Fruit fly (Drosophila melanogaster): ENCODE data around the gene alpha-Spec.

The alpha-Spec gene

dm6 chr3L:1810288-1810687 lies 15.2 kb upstream of the alpha-Spec start, which contains the start of gene GV1:
TSS of gene GV1 (plus strand) at chr3L:1810588.
- TF ChIP-seq Hr96 (GFP tag; optimal IDR thresholded peaks at IDR 0.05): no peak
- no peak for TF ChIP-seq cnc (optimal IDR thresholded peaks at IDR 0.05)
- TF ChIP-seq Mnt (GFP tag; optimal IDR thresholded peaks at IDR 0.05): no peak
- no peak for TF ChIP-seq toe (GFP tag; optimal IDR thresholded peaks at IDR 0.05)
- TF ChIP-seq ovo (GFP tag; optimal IDR thresholded peaks at IDR 0.05): no peak
- TF ChIP-seq cic (GFP tag; optimal IDR thresholded peaks at IDR 0.05): no peak
- TF ChIP-seq CG5204 (GFP tag; optimal IDR thresholded peaks at IDR 0.05): no peak
- no peak for TF ChIP-seq CG1620 (GFP tag; optimal IDR thresholded peaks at IDR 0.05)
- TF ChIP-seq Clk (GFP tag; optimal IDR thresholded peaks at IDR 0.05): no peak
- no peak for TF ChIP-seq kay (GFP tag; ENCODE audit: borderline replicate concordance)
- no peak for TF ChIP-seq CG12768 (GFP tag; optimal IDR thresholded peaks at IDR 0.05)

- peak; percentile 4 for TF ChIP-seq CG5204 (GFP tag; optimal IDR thresholded peaks at IDR 0.05)
- TF ChIP-seq CG12768 (GFP tag; optimal IDR thresholded peaks at IDR 0.05): no peak
- peak; percentile 45 for TF ChIP-seq CG7045 (GFP tag; optimal IDR thresholded peaks at IDR 0.05)
These were observed 13.5 kb upstream of the alpha-Spec start for dm6 chr3L:1808631-1809030.

dm6 chr3L:1802802-1803201 lies 7.7 kb upstream of the alpha-Spec start, which contains the start of the genes JTBR and CG42676:
TSS of gene JTBR (minus strand) at chr3L:1802856.
TSS of gene CG42676 (plus strand) at chr3L:1803107.
- TF ChIP-seq Mnt (GFP tag; optimal IDR thresholded peaks at IDR 0.05) (peak; percentile 48), CG1620 (GFP tag; optimal IDR thresholded peaks at IDR 0.05) (no peak), Crg-1 (GFP tag; optimal IDR thresholded peaks at IDR 0.05) (no peak), CG14711 (tag; optimal IDR thresholded peaks at IDR 0.05) (peak; percentile 25), pad (GFP tag; optimal IDR thresholded peaks at IDR 0.05) (peak; percentile 4), CG12768 (GFP tag; optimal IDR thresholded peaks at IDR 0.05) (no peak), CG11617 (GFP tag; optimal IDR thresholded peaks at IDR 0.05) (peak; percentile 17), kay (GFP tag; ENCODE audit: borderline replicate concordance) (no peak), CG7045 (GFP tag; optimal IDR thresholded peaks at IDR 0.05) (no peak), bab1 (GFP tag; optimal IDR thresholded peaks at IDR 0.05) (peak; percentile 45), Clk (GFP tag; optimal IDR thresholded peaks at IDR 0.05) (no peak), cnc (optimal IDR thresholded peaks at IDR 0.05) (no peak), tj (GFP tag; optimal IDR thresholded peaks at IDR 0.05) (no peak), CG7101 (tag; optimal IDR thresholded peaks at IDR 0.05) (no peak), Hr96 (GFP tag; optimal IDR thresholded peaks at IDR 0.05) (no peak), cic (GFP tag; optimal IDR thresholded peaks at IDR 0.05) (peak; percentile 22), CG33017 (tag; optimal IDR thresholded peaks at IDR 0.05) (no peak), ovo (GFP tag; optimal IDR thresholded peaks at IDR 0.05) (no peak), toe (GFP tag; optimal IDR thresholded peaks at IDR 0.05) (peak; percentile 39), CG5204 (GFP tag; optimal IDR thresholded peaks at IDR 0.05) (no peak)

- TF ChIP-seq tj (GFP tag; optimal IDR thresholded peaks at IDR 0.05): no peak
- no peak for TF ChIP-seq Clk (GFP tag; optimal IDR thresholded peaks at IDR 0.05)
- peak; percentile 39 for TF ChIP-seq bab1 (GFP tag; optimal IDR thresholded peaks at IDR 0.05)
- TF ChIP-seq CG14711 (tag; optimal IDR thresholded peaks at IDR 0.05): peak; percentile 97
These were observed 3.5 kb upstream of the alpha-Spec start, which contains the start of gene Patj for dm6 chr3L:1798649-1799048. TSS of gene Patj (plus strand) at chr3L:1798803.

- TF ChIP-seq CG11617 (GFP tag; optimal IDR thresholded peaks at IDR 0.05) (no peak), tj (GFP tag; optimal IDR thresholded peaks at IDR 0.05) (no peak), CG5204 (GFP tag; optimal IDR thresholded peaks at IDR 0.05) (no peak), CG7101 (tag; optimal IDR thresholded peaks at IDR 0.05) (no peak), bab1 (GFP tag; optimal IDR thresholded peaks at IDR 0.05) (no peak), kay (GFP tag; ENCODE audit: borderline replicate concordance) (no peak), pad (GFP tag; optimal IDR thresholded peaks at IDR 0.05) (no peak), cnc (optimal IDR thresholded peaks at IDR 0.05) (no peak), ovo (GFP tag; optimal IDR thresholded peaks at IDR 0.05) (no peak), CG33017 (tag; optimal IDR thresholded peaks at IDR 0.05) (no peak), Clk (GFP tag; optimal IDR thresholded peaks at IDR 0.05) (no peak), Hr96 (GFP tag; optimal IDR thresholded peaks at IDR 0.05) (no peak), CG14711 (tag; optimal IDR thresholded peaks at IDR 0.05) (no peak), Mnt (GFP tag; optimal IDR thresholded peaks at IDR 0.05) (no peak), toe (GFP tag; optimal IDR thresholded peaks at IDR 0.05) (no peak), CG12768 (GFP tag; optimal IDR thresholded peaks at IDR 0.05) (no peak), Crg-1 (GFP tag; optimal IDR thresholded peaks at IDR 0.05) (no peak), cic (GFP tag; optimal IDR thresholded peaks at IDR 0.05) (no peak), CG7045 (GFP tag; optimal IDR thresholded peaks at IDR 0.05) (no peak), CG1620 (GFP tag; optimal IDR thresholded peaks at IDR 0.05) (no peak)
These were observed 1.9 kb upstream of the alpha-Spec start, which contains the start of gene CG12020 for dm6 chr3L:1797005-1797404. TSS of gene CG12020 (plus strand) at chr3L:1797305.

- no peak for TF ChIP-seq CG5204 (GFP tag; optimal IDR thresholded peaks at IDR 0.05)
- peak; percentile 61 for TF ChIP-seq CG7101 (tag; optimal IDR thresholded peaks at IDR 0.05)
- TF ChIP-seq cic (GFP tag; optimal IDR thresholded peaks at IDR 0.05): peak; percentile 76
- TF ChIP-seq kay (GFP tag; ENCODE audit: borderline replicate concordance): no peak
- TF ChIP-seq Clk (GFP tag; optimal IDR thresholded peaks at IDR 0.05): no peak
- peak; percentile 89 for TF ChIP-seq pad (GFP tag; optimal IDR thresholded peaks at IDR 0.05)
- no peak for TF ChIP-seq Hr96 (GFP tag; optimal IDR thresholded peaks at IDR 0.05)
- peak; percentile 55 for TF ChIP-seq CG12768 (GFP tag; optimal IDR thresholded peaks at IDR 0.05)
- TF ChIP-seq CG7045 (GFP tag; optimal IDR thresholded peaks at IDR 0.05): peak; percentile 10
- no peak for TF ChIP-seq toe (GFP tag; optimal IDR thresholded peaks at IDR 0.05)
- peak; percentile 44 for TF ChIP-seq Crg-1 (GFP tag; optimal IDR thresholded peaks at IDR 0.05)
- TF ChIP-seq tj (GFP tag; optimal IDR thresholded peaks at IDR 0.05): no peak
- no peak for TF ChIP-seq cnc (optimal IDR thresholded peaks at IDR 0.05)
- peak; percentile 48 for TF ChIP-seq bab1 (GFP tag; optimal IDR thresholded peaks at IDR 0.05)
- peak; percentile 81 for TF ChIP-seq ovo (GFP tag; optimal IDR thresholded peaks at IDR 0.05)
- TF ChIP-seq CG14711 (tag; optimal IDR thresholded peaks at IDR 0.05): no peak
- TF ChIP-seq CG11617 (GFP tag; optimal IDR thresholded peaks at IDR 0.05): peak; percentile 34
- TF ChIP-seq Mnt (GFP tag; optimal IDR thresholded peaks at IDR 0.05): peak; percentile 56
- TF ChIP-seq CG33017 (tag; optimal IDR thresholded peaks at IDR 0.05): peak; percentile 22
- no peak for TF ChIP-seq CG1620 (GFP tag; optimal IDR thresholded peaks at IDR 0.05)
These were observed 775 bp downstream of the alpha-Spec start for dm6 chr3L:1794164-1794942.

Measured in whole organism, adult.